Worm (Caenorhabditis elegans) whole organism, L1 larva: ENCODE results near the gene rom-4.
A peak's percentile ranks its signal among the peaks of the same experiment; 100 is the strongest.

ENCODE experiments used
- C16A3.4 ChIP-seq: fragments of 150-350 bp; optimal IDR thresholded peaks from 2 replicates; lab custom pipeline; 2014; ENCODE audit warnings: missing biosample characterization, missing genetic modification characterization
- Y116A8C.19 ChIP-seq: sonication (generic microtip); optimal IDR thresholded peaks from 2 replicates; lab custom pipeline; 2016; ENCODE audit warnings: missing compliant biosample characterization, missing genetic modification characterization, borderline replicate concordance
- alr-1 ChIP-seq: fragments of 200-800 bp; sonication (Bioruptor generic); optimal IDR thresholded peaks from 2 replicates; lab custom pipeline; 2018; ENCODE audit warnings: borderline replicate concordance, mild to moderate bottlenecking, missing genetic modification characterization, missing compliant biosample characterization
- aly-2 ChIP-seq: fragments of 150-350 bp; optimal IDR thresholded peaks from 2 replicates; lab custom pipeline; 2014; ENCODE audit warnings: missing biosample characterization, missing genetic modification characterization
- blmp-1 ChIP-seq: fragments of 150-350 bp; optimal IDR thresholded peaks from 2 replicates; lab custom pipeline; 2014; ENCODE audit warnings: missing biosample characterization, missing genetic modification characterization
- ceh-63 ChIP-seq: fragments of 200-800 bp; sonication (Bioruptor generic); optimal IDR thresholded peaks from 2 replicates; lab custom pipeline; 2018; ENCODE audit warnings: mild to moderate bottlenecking, missing genetic modification characterization, missing compliant biosample characterization
- ceh-8 ChIP-seq: fragments of 200-800 bp; sonication (Bioruptor generic); optimal IDR thresholded peaks from 2 replicates; lab custom pipeline; 2018; ENCODE audit warnings: mild to moderate bottlenecking, missing genetic modification characterization, moderate library complexity, missing compliant biosample characterization
- ceh-82 ChIP-seq, 3 experiments: fragments of 150-350 bp in 1 of 3; sonication (generic microtip) in 2 of 3; optimal IDR thresholded peaks; 2 replicates each; lab custom pipeline; 2014 to 2017; ENCODE audit warnings: missing biosample characterization in 3 of 3, missing genetic modification characterization in 3 of 3
- ceh-90 ChIP-seq: sonication (generic microtip); optimal IDR thresholded peaks from 2 replicates; lab custom pipeline; 2016; ENCODE audit warnings: missing genetic modification characterization, missing compliant biosample characterization
- ces-1 ChIP-seq: fragments of 150-350 bp; optimal IDR thresholded peaks from 2 replicates; lab custom pipeline; 2014; ENCODE audit warnings: missing biosample characterization, missing genetic modification reagents, missing genetic modification characterization
- dsc-1 ChIP-seq: sonication (generic microtip); optimal IDR thresholded peaks from 2 replicates; lab custom pipeline; 2016; ENCODE audit warnings: mild to moderate bottlenecking, missing genetic modification characterization, missing compliant biosample characterization
- efl-1 ChIP-seq, 4 experiments: fragments of 150-350 bp; optimal IDR thresholded peaks in 3 of 4; peaks in 1 of 4; 1 replicate in 1 of 4; 2 replicates in 3 of 4; lab custom pipeline; 2014; ENCODE audit warnings: missing biosample characterization in 2 of 4, missing genetic modification characterization in 2 of 4, missing genetic modification reagents in 2 of 4
- efl-3 ChIP-seq: fragments of 200-800 bp; sonication (Bioruptor generic); optimal IDR thresholded peaks from 2 replicates; lab custom pipeline; 2018; ENCODE audit warnings: mild to moderate bottlenecking, missing genetic modification characterization, missing compliant biosample characterization
- egl-27 ChIP-seq, 2 experiments: fragments of 150-350 bp in 1 of 2; sonication (generic microtip); optimal IDR thresholded peaks; 3 replicates each; lab custom pipeline; 2017 to 2018; ENCODE audit warnings: missing biosample characterization in 2 of 2, missing genetic modification characterization in 2 of 2, missing genetic modification reagents in 2 of 2
- elt-2 ChIP-seq: sonication (generic microtip); optimal IDR thresholded peaks from 2 replicates; lab custom pipeline; 2016; ENCODE audit warnings: missing genetic modification characterization, mild to moderate bottlenecking, inconsistent platforms, missing compliant biosample characterization, missing genetic modification reagents
- ets-5 ChIP-seq: fragments of 200-800 bp; sonication (Bioruptor generic); IDR thresholded peaks from 2 replicates; pipeline ENCODE4 v1.3.6; 2022; ENCODE audit warnings: missing genetic modification characterization, missing compliant biosample characterization
- fkh-8 ChIP-seq: sonication (generic microtip); optimal IDR thresholded peaks from 2 replicates; lab custom pipeline; 2016; ENCODE audit warnings: mild to moderate bottlenecking, missing genetic modification characterization, missing compliant biosample characterization
- fos-1 ChIP-seq: fragments of 150-350 bp; optimal IDR thresholded peaks from 2 replicates; lab custom pipeline; 2014; ENCODE audit warnings: missing biosample characterization, missing genetic modification characterization
- grh-1 ChIP-seq: fragments of 200-800 bp; sonication (Bioruptor generic); IDR thresholded peaks from 2 replicates; pipeline ENCODE4 v1.3.6; 2022; ENCODE audit warnings: missing genetic modification reagents, missing genetic modification characterization, missing compliant biosample characterization
- hpl-2 ChIP-seq: fragments of 150-350 bp; optimal IDR thresholded peaks from 2 replicates; lab custom pipeline; 2014; ENCODE audit warnings: missing biosample characterization, missing genetic modification reagents, missing genetic modification characterization
- irx-1 ChIP-seq: sonication (generic microtip); optimal IDR thresholded peaks from 2 replicates; lab custom pipeline; 2016; ENCODE audit warnings: missing genetic modification characterization, missing compliant biosample characterization
- lin-13 ChIP-seq: fragments of 150-350 bp; optimal IDR thresholded peaks from 2 replicates; lab custom pipeline; 2014; ENCODE audit warnings: missing biosample characterization, missing genetic modification reagents, missing genetic modification characterization
- lin-35 ChIP-seq, 2 experiments: fragments of 150-350 bp; optimal IDR thresholded peaks; 2 replicates each; lab custom pipeline; 2014; ENCODE audit warnings: missing biosample characterization in 2 of 2, missing genetic modification characterization in 2 of 2, missing genetic modification reagents in 2 of 2
- lsy-2 ChIP-seq, 2 experiments: fragments of 150-350 bp; optimal IDR thresholded peaks; 2 replicates each; lab custom pipeline; 2014; ENCODE audit warnings: missing biosample characterization in 2 of 2, missing genetic modification characterization in 2 of 2
- mab-9 ChIP-seq: fragments of 200-800 bp; sonication (Bioruptor generic); IDR thresholded peaks from 2 replicates; pipeline ENCODE4 v1.3.6; 2022; ENCODE audit warnings: missing genetic modification reagents, missing genetic modification characterization, missing compliant biosample characterization
- mdl-1 ChIP-seq, 2 experiments: fragments of 150-350 bp; optimal IDR thresholded peaks; 2 replicates each; lab custom pipeline; 2014 to 2017; ENCODE audit warnings: missing biosample characterization in 2 of 2, missing genetic modification characterization in 2 of 2, inconsistent platforms in 1 of 2
- mef-2 ChIP-seq: fragments of 150-350 bp; optimal IDR thresholded peaks from 2 replicates; lab custom pipeline; 2014; ENCODE audit warnings: missing biosample characterization, missing genetic modification characterization
- mep-1 ChIP-seq: fragments of 150-350 bp; optimal IDR thresholded peaks from 2 replicates; lab custom pipeline; 2014; ENCODE audit warnings: missing biosample characterization, missing genetic modification characterization
- nhr-19 ChIP-seq: fragments of 200-800 bp; sonication (Bioruptor generic); conservative IDR thresholded peaks from 2 replicates; pipeline ENCODE4 v1.3.6; 2022; ENCODE audit warnings: missing genetic modification characterization, missing compliant biosample characterization
- nhr-20 ChIP-seq: sonication (generic microtip); optimal IDR thresholded peaks from 2 replicates; lab custom pipeline; 2016; ENCODE audit warnings: mild to moderate bottlenecking, missing genetic modification characterization, missing compliant biosample characterization
- nhr-237 ChIP-seq: fragments of 150-350 bp; optimal IDR thresholded peaks from 2 replicates; lab custom pipeline; 2014; ENCODE audit warnings: missing biosample characterization, missing genetic modification characterization
- nhr-28 ChIP-seq: fragments of 150-350 bp; optimal IDR thresholded peaks from 2 replicates; lab custom pipeline; 2014; ENCODE audit warnings: missing biosample characterization, missing genetic modification characterization
- nhr-84 ChIP-seq: sonication (generic microtip); optimal IDR thresholded peaks from 2 replicates; lab custom pipeline; 2017; ENCODE audit warnings: missing biosample characterization, missing genetic modification characterization
- nhr-90 ChIP-seq: sonication (generic microtip); optimal IDR thresholded peaks from 2 replicates; lab custom pipeline; 2016; ENCODE audit warnings: mild to moderate bottlenecking, missing genetic modification characterization, missing compliant biosample characterization; ENCODE audit not compliant: poor library complexity
- pag-3 ChIP-seq: sonication (generic microtip); optimal IDR thresholded peaks from 2 replicates; lab custom pipeline; 2017; ENCODE audit warnings: missing genetic modification characterization, mild to moderate bottlenecking, missing compliant biosample characterization, antibody characterized with exemption, borderline replicate concordance; ENCODE audit not compliant: insufficient read depth
- pax-3 ChIP-seq: fragments of 200-800 bp; sonication (Bioruptor generic); optimal IDR thresholded peaks from 2 replicates; lab custom pipeline; 2018; ENCODE audit warnings: mild to moderate bottlenecking, missing genetic modification characterization, moderate library complexity, missing compliant biosample characterization
- snpc-4 ChIP-seq: fragments of 150-350 bp; optimal IDR thresholded peaks from 2 replicates; lab custom pipeline; 2014; ENCODE audit warnings: missing biosample characterization, missing genetic modification characterization
- snu-23 ChIP-seq: sonication (generic microtip); optimal IDR thresholded peaks from 2 replicates; lab custom pipeline; 2016; ENCODE audit warnings: missing genetic modification characterization, missing compliant biosample characterization
- sox-4 ChIP-seq: sonication (generic microtip); optimal IDR thresholded peaks from 2 replicates; lab custom pipeline; 2016; ENCODE audit warnings: missing genetic modification characterization, missing compliant biosample characterization
- swsn-7 ChIP-seq: sonication (generic microtip); optimal IDR thresholded peaks from 2 replicates; lab custom pipeline; 2016; ENCODE audit warnings: missing genetic modification characterization, missing compliant biosample characterization
- unc-130 ChIP-seq: fragments of 150-350 bp; optimal IDR thresholded peaks from 2 replicates; lab custom pipeline; 2017; ENCODE audit warnings: missing biosample characterization, missing genetic modification characterization, inconsistent platforms
- unc-30 ChIP-seq: sonication (generic microtip); optimal IDR thresholded peaks from 2 replicates; lab custom pipeline; 2017; ENCODE audit warnings: missing biosample characterization, missing genetic modification characterization
- unc-62 ChIP-seq: fragments of 150-350 bp; optimal IDR thresholded peaks from 2 replicates; lab custom pipeline; 2014; ENCODE audit warnings: missing biosample characterization, missing genetic modification reagents, missing genetic modification characterization
- unc-98 ChIP-seq: fragments of 200-800 bp; sonication (Bioruptor generic); IDR thresholded peaks from 2 replicates; pipeline ENCODE4 v1.3.6; 2022; ENCODE audit warnings: missing genetic modification characterization, missing compliant biosample characterization
- xbp-1 ChIP-seq: sonication (generic microtip); optimal IDR thresholded peaks from 2 replicates; lab custom pipeline; 2016; ENCODE audit warnings: missing genetic modification characterization, missing compliant biosample characterization
- zag-1 ChIP-seq: fragments of 150-350 bp; optimal IDR thresholded peaks from 2 replicates; lab custom pipeline; 2014; ENCODE audit warnings: missing biosample characterization, missing genetic modification characterization
- zip-4 ChIP-seq: fragments of 200-800 bp; sonication (Bioruptor generic); optimal IDR thresholded peaks from 2 replicates; lab custom pipeline; 2018; ENCODE audit warnings: mild to moderate bottlenecking, missing genetic modification characterization, moderate library complexity, missing compliant biosample characterization
- ztf-11 ChIP-seq, 2 experiments: sonication (generic microtip); optimal IDR thresholded peaks; 2 replicates each; lab custom pipeline; 2016 to 2017; ENCODE audit warnings: missing genetic modification characterization in 2 of 2, missing biosample characterization in 1 of 2, missing compliant biosample characterization in 1 of 2

rom-4 gene

ce11 chrIV:16995425-16995824 is at the start of gene rom-4 (continued):
- TF ChIP-seq mef-2 (tag; lab: Kevin White, UChicago) (no peak), ces-1 (GFP tag; lab: Kevin White, UChicago) (no peak), ceh-82 (tag; optimal IDR thresholded peaks at IDR 0.05; lab: Kevin White, UChicago) (peak; percentile 18 to 80 (median 67)), aly-2 (no peak), lin-13 (GFP tag; lab: Kevin White, UChicago) (peak; percentile 29), elt-2 (tag; lab: Kevin White, UChicago) (no peak), efl-1 (optimal IDR thresholded peaks at IDR 0.05; lab: Kevin White, UChicago) (peak; percentile 97 to 99), efl-1 (GFP tag; optimal IDR thresholded peaks at IDR 0.05 in 1 of 2; lab: Kevin White, UChicago) (peak; percentile 96 to 99), unc-98 (GFP tag; lab: Robert Waterston, UW) (peak; percentile 91), dsc-1 (tag; lab: Kevin White, UChicago) (peak; percentile 86), ceh-90 (tag; lab: Kevin White, UChicago) (peak; percentile 92), nhr-28 (no peak), nhr-19 (GFP tag; lab: Robert Waterston, UW) (peak; percentile 78), lin-35 (GFP tag; optimal IDR thresholded peaks at IDR 0.05; lab: Kevin White, UChicago) (peak; percentile 97), fos-1 (tag; lab: Kevin White, UChicago) (no peak), zip-4 (GFP tag; lab: Kevin White, UChicago) (no peak), nhr-84 (tag; lab: Kevin White, UChicago) (no peak), alr-1 (tag; lab: Kevin White, UChicago) (no peak), nhr-237 (tag; lab: Kevin White, UChicago) (no peak), ztf-11 (tag; optimal IDR thresholded peaks at IDR 0.05; lab: Kevin White, UChicago) (peak in 1 of 2 experiments; percentile 85), nhr-20 (peak; percentile 78), ceh-8 (GFP tag; lab: Kevin White, UChicago) (no peak), snpc-4 (tag; lab: Kevin White, UChicago) (peak; percentile 61), sox-4 (tag; lab: Kevin White, UChicago) (peak; percentile 78), irx-1 (peak; percentile 89), hpl-2 (no peak), efl-3 (no peak), fkh-8 (tag; lab: Kevin White, UChicago) (peak; percentile 80), snu-23 (peak; percentile 85), pag-3 (tag; lab: Kevin White, UChicago) (no peak), mab-9 (GFP tag; lab: Robert Waterston, UW) (peak; percentile 61; the same call in 1 of the 2 replicates)

ce11 chrIV:16946746-16947145 is 48.9 kb upstream of the rom-4 start, which contains the start of the genes Y116A8C.9 and arf-6:
Gene Y116A8C.9 (minus strand): TSS chrIV:16946800.
Gene arf-6 (plus strand): TSS chrIV:16947120.
- TF ChIP-seq Y116A8C.19 (tag; lab: Kevin White, UChicago), result no peak
- TF ChIP-seq nhr-90 (tag; lab: Kevin White, UChicago), result peak; percentile 75
- peak; percentile 70 for TF ChIP-seq nhr-19 (GFP tag; lab: Robert Waterston, UW)
- TF ChIP-seq nhr-20, result peak; percentile 63
- peak; percentile 57 to 67 for TF ChIP-seq lsy-2 (tag; optimal IDR thresholded peaks at IDR 0.05; lab: Kevin White, UChicago)
- no peak for TF ChIP-seq mef-2 (tag; lab: Kevin White, UChicago)
- TF ChIP-seq elt-2 (tag; lab: Kevin White, UChicago), result peak; percentile 25
- TF ChIP-seq pax-3 (tag; lab: Kevin White, UChicago), result peak; percentile 6
- no peak for TF ChIP-seq ceh-63 (GFP tag; lab: Kevin White, UChicago)
- no peak for TF ChIP-seq ets-5 (GFP tag; lab: Robert Waterston, UW)
- no peak for TF ChIP-seq aly-2
- peak; percentile 62 for TF ChIP-seq lin-13 (GFP tag; lab: Kevin White, UChicago)
- peak; percentile 2 for TF ChIP-seq blmp-1
- no peak for TF ChIP-seq unc-30 (tag; lab: Kevin White, UChicago)
- peak; percentile 68 for TF ChIP-seq xbp-1 (tag; lab: Kevin White, UChicago)
- TF ChIP-seq mep-1 (tag; lab: Kevin White, UChicago), result peak; percentile 70
- no peak for TF ChIP-seq unc-62
- TF ChIP-seq grh-1 (GFP tag; lab: Robert Waterston, UW), result peak; percentile 31; the same call in 1 of the 2 replicates
- TF ChIP-seq mdl-1 (tag; optimal IDR thresholded peaks at IDR 0.05; lab: Kevin White, UChicago), result no peak
- peak; percentile 10 for TF ChIP-seq fkh-8 (tag; lab: Kevin White, UChicago)
- TF ChIP-seq unc-130 (tag; lab: Kevin White, UChicago), result peak; percentile 71
- peak; percentile 72 for TF ChIP-seq swsn-7
- TF ChIP-seq pag-3 (tag; lab: Kevin White, UChicago), result no peak
- TF ChIP-seq egl-27 (tag; optimal IDR thresholded peaks at IDR 0.05; lab: Kevin White, UChicago), result no peak
- peak; percentile 0 for TF ChIP-seq ceh-8 (GFP tag; lab: Kevin White, UChicago)
- peak; percentile 28 for TF ChIP-seq C16A3.4
- TF ChIP-seq zip-4 (GFP tag; lab: Kevin White, UChicago), result no peak
- peak; percentile 76 for TF ChIP-seq dsc-1 (tag; lab: Kevin White, UChicago)
- no peak for TF ChIP-seq zag-1 (tag; lab: Kevin White, UChicago)
- TF ChIP-seq sox-4 (tag; lab: Kevin White, UChicago), result peak; percentile 68
- TF ChIP-seq ces-1 (GFP tag; lab: Kevin White, UChicago), result no peak
- peak; percentile 71 for TF ChIP-seq snpc-4 (tag; lab: Kevin White, UChicago)
